Worm (Caenorhabditis elegans): ENCODE data around the gene F35E8.13.

F35E8.13 gene

ce11 chrV:15915307-15915706 lies 7.8 kb upstream of the F35E8.13 start:
- TF ChIP-seq ceh-2 (tag; optimal IDR thresholded peaks at IDR 0.05), result no peak
- TF ChIP-seq T23F11.4 (GFP tag; optimal IDR thresholded peaks at IDR 0.05), result no peak
- TF ChIP-seq ama-1 (optimal IDR thresholded peaks at IDR 0.05), result no peak
- TF ChIP-seq ceh-31 (tag; optimal IDR thresholded peaks at IDR 0.05), result no peak
- no peak for TF ChIP-seq hlh-30 (tag; optimal IDR thresholded peaks at IDR 0.05; ENCODE audit: insufficient read depth)
- TF ChIP-seq rnt-1 (tag; optimal IDR thresholded peaks at IDR 0.05), result no peak
- no peak for TF ChIP-seq F13H6.1 (tag; optimal IDR thresholded peaks at IDR 0.05)
- no peak for TF ChIP-seq gmeb-2 (tag; optimal IDR thresholded peaks at IDR 0.05)
- TF ChIP-seq fkh-6 (tag; optimal IDR thresholded peaks at IDR 0.05), result no peak
- TF ChIP-seq ceh-6 (GFP tag; optimal IDR thresholded peaks at IDR 0.05), result no peak
- no peak for TF ChIP-seq ceh-22 (tag; optimal IDR thresholded peaks at IDR 0.05)
- no peak for TF ChIP-seq pat-9 (tag; optimal IDR thresholded peaks at IDR 0.05)
- no peak for TF ChIP-seq sox-4 (tag; optimal IDR thresholded peaks at IDR 0.05)

ce11 chrV:15915919-15916318 lies 7.2 kb upstream of the F35E8.13 start, which contains the start of gene gst-38:
TSS of gene gst-38 (minus strand) at chrV:15916070.
- TF ChIP-seq hlh-15 (tag; optimal IDR thresholded peaks at IDR 0.05) (no peak), ztf-16 (tag; optimal IDR thresholded peaks at IDR 0.05) (no peak), npax-4 (tag; optimal IDR thresholded peaks at IDR 0.05) (no peak), tbx-7 (tag; optimal IDR thresholded peaks at IDR 0.05) (no peak), syd-9 (tag; optimal IDR thresholded peaks at IDR 0.05) (no peak), ttx-3 (tag; optimal IDR thresholded peaks at IDR 0.05) (no peak), ceh-24 (tag; optimal IDR thresholded peaks at IDR 0.05) (no peak), ceh-18 (tag; optimal IDR thresholded peaks at IDR 0.05) (no peak), rnt-1 (tag; optimal IDR thresholded peaks at IDR 0.05) (no peak), ref-2 (tag; optimal IDR thresholded peaks at IDR 0.05) (no peak), hlh-13 (GFP tag; optimal IDR thresholded peaks at IDR 0.05) (no peak), lim-6 (tag; optimal IDR thresholded peaks at IDR 0.05) (no peak), Y22D7AL.16 (tag; optimal IDR thresholded peaks at IDR 0.05) (no peak)

ce11 chrV:15917458-15917857 lies 5.6 kb upstream of the F35E8.13 start, which contains the start of gene F35E8.9:
TSS of gene F35E8.9 (minus strand) at chrV:15917558.
- no peak for TF ChIP-seq ceh-34 (tag; optimal IDR thresholded peaks at IDR 0.05)
- no peak for TF ChIP-seq ceh-9 (tag; optimal IDR thresholded peaks at IDR 0.05)
- TF ChIP-seq lin-11 (tag; optimal IDR thresholded peaks at IDR 0.05), result no peak
- no peak for TF ChIP-seq rnt-1 (tag; optimal IDR thresholded peaks at IDR 0.05)
- no peak for TF ChIP-seq pat-9 (tag; optimal IDR thresholded peaks at IDR 0.05)
- no peak for TF ChIP-seq F13H6.1 (tag; optimal IDR thresholded peaks at IDR 0.05)
- TF ChIP-seq gmeb-2 (tag; optimal IDR thresholded peaks at IDR 0.05), result no peak
- no peak for TF ChIP-seq T23F11.4 (GFP tag; optimal IDR thresholded peaks at IDR 0.05)
- no peak for TF ChIP-seq ceh-24 (tag; optimal IDR thresholded peaks at IDR 0.05)

- TF ChIP-seq pha-4 (tag; optimal IDR thresholded peaks at IDR 0.05) (no peak), npax-4 (tag; optimal IDR thresholded peaks at IDR 0.05) (no peak), pat-9 (tag; optimal IDR thresholded peaks at IDR 0.05) (no peak), dmd-4 (tag; optimal IDR thresholded peaks at IDR 0.05; ENCODE audit: borderline replicate concordance) (no peak), fkh-10 (GFP tag; optimal IDR thresholded peaks at IDR 0.05) (no peak), unc-42 (tag; optimal IDR thresholded peaks at IDR 0.05) (no peak), pqm-1 (tag; optimal IDR thresholded peaks at IDR 0.05) (no peak), mec-3 (tag; optimal IDR thresholded peaks at IDR 0.05; ENCODE audit: borderline replicate concordance) (no peak), rnt-1 (tag; optimal IDR thresholded peaks at IDR 0.05) (no peak), ama-1 (optimal IDR thresholded peaks at IDR 0.05) (no peak), hlh-15 (tag; optimal IDR thresholded peaks at IDR 0.05) (no peak)
Observed at ce11 chrV:15920273-15920672, 2.8 kb upstream of the F35E8.13 start, which contains the start of gene F35E8.10. TSS of gene F35E8.10 (minus strand) at chrV:15920373.

ce11 chrV:15921102-15921501 lies 2.0 kb upstream of the F35E8.13 start, which contains the start of gene cdr-1:
TSS of gene cdr-1 (plus strand) at chrV:15921309.
- TF ChIP-seq elt-2 (tag; optimal IDR thresholded peaks at IDR 0.05), result peak; percentile 34
- no peak for TF ChIP-seq ets-4 (tag; optimal IDR thresholded peaks at IDR 0.05)
- TF ChIP-seq unc-42 (tag; optimal IDR thresholded peaks at IDR 0.05), result no peak
- no peak for TF ChIP-seq pha-2 (tag; optimal IDR thresholded peaks at IDR 0.05)
- no peak for TF ChIP-seq unc-86 (tag; optimal IDR thresholded peaks at IDR 0.05)
